Worm (Caenorhabditis elegans) whole organism, late embryonic: ENCODE measurements around the gene C35A5.4.

Experiments used
- C08G9.2 ChIP-seq: sonication (generic microtip); optimal IDR thresholded peaks from 2 replicates; lab custom pipeline; 2016; ENCODE audit warnings: mild to moderate bottlenecking, missing genetic modification characterization, moderate library complexity, missing compliant biosample characterization
- C38D4.7 ChIP-seq: fragments of 200-800 bp; sonication (Bioruptor generic); optimal IDR thresholded peaks from 2 replicates; lab custom pipeline; 2018; ENCODE audit warnings: mild to moderate bottlenecking, missing genetic modification characterization, moderate library complexity, missing compliant biosample characterization
- F13H6.1 ChIP-seq: sonication (generic microtip); optimal IDR thresholded peaks from 2 replicates; lab custom pipeline; 2016; ENCODE audit warnings: missing genetic modification characterization, missing compliant biosample characterization
- K02D7.2 ChIP-seq: sonication (generic microtip); optimal IDR thresholded peaks from 2 replicates; lab custom pipeline; 2017; ENCODE audit warnings: mild to moderate bottlenecking, missing genetic modification characterization, missing compliant biosample characterization
- K09A11.1 ChIP-seq: sonication (generic microtip); optimal IDR thresholded peaks from 2 replicates; lab custom pipeline; 2017; ENCODE audit warnings: antibody characterized with exemption, mild to moderate bottlenecking, missing genetic modification characterization, missing compliant biosample characterization; ENCODE audit not compliant: insufficient read depth
- T23F11.4 ChIP-seq: fragments of 200-800 bp; sonication (Bioruptor generic); optimal IDR thresholded peaks from 2 replicates; lab custom pipeline; 2018; ENCODE audit warnings: mild to moderate bottlenecking, missing genetic modification characterization, missing compliant biosample characterization
- ceh-14 ChIP-seq: sonication (generic microtip); optimal IDR thresholded peaks from 2 replicates; lab custom pipeline; 2016; ENCODE audit warnings: missing genotype, missing genetic modification characterization, missing compliant biosample characterization
- ceh-18 ChIP-seq: sonication (generic microtip); optimal IDR thresholded peaks from 2 replicates; lab custom pipeline; 2016; ENCODE audit warnings: missing genetic modification characterization, missing compliant biosample characterization
- ceh-19 ChIP-seq: fragments of 200-800 bp; sonication (Bioruptor generic); optimal IDR thresholded peaks from 2 replicates; lab custom pipeline; 2018; ENCODE audit warnings: mild to moderate bottlenecking, missing genetic modification characterization, missing compliant biosample characterization
- ceh-2 ChIP-seq: sonication (generic microtip); optimal IDR thresholded peaks from 2 replicates; lab custom pipeline; 2016; ENCODE audit warnings: missing genotype, missing genetic modification characterization, missing compliant biosample characterization
- ceh-24 ChIP-seq: sonication (generic microtip); optimal IDR thresholded peaks from 2 replicates; lab custom pipeline; 2016; ENCODE audit warnings: mild to moderate bottlenecking, missing genetic modification characterization, missing compliant biosample characterization
- ceh-31 ChIP-seq: sonication (generic microtip); optimal IDR thresholded peaks from 2 replicates; lab custom pipeline; 2016; ENCODE audit warnings: missing genetic modification characterization, missing compliant biosample characterization
- ceh-34 ChIP-seq: sonication (generic microtip); optimal IDR thresholded peaks from 2 replicates; lab custom pipeline; 2016; ENCODE audit warnings: mild to moderate bottlenecking, missing genetic modification characterization, missing compliant biosample characterization
- ceh-9 ChIP-seq: sonication (generic microtip); optimal IDR thresholded peaks from 2 replicates; lab custom pipeline; 2016; ENCODE audit warnings: mild to moderate bottlenecking, missing genetic modification characterization, inconsistent platforms, missing compliant biosample characterization
- che-1 ChIP-seq: sonication (generic microtip); optimal IDR thresholded peaks from 2 replicates; lab custom pipeline; 2016; ENCODE audit warnings: mild to moderate bottlenecking, missing genetic modification characterization, missing compliant biosample characterization
- elt-2 ChIP-seq: sonication (generic microtip); optimal IDR thresholded peaks from 2 replicates; lab custom pipeline; 2016; ENCODE audit warnings: missing genetic modification reagents, missing genetic modification characterization, missing compliant biosample characterization
- ets-4 ChIP-seq: sonication (generic microtip); optimal IDR thresholded peaks from 2 replicates; lab custom pipeline; 2016; ENCODE audit warnings: missing genetic modification characterization, missing compliant biosample characterization
- fax-1 ChIP-seq: sonication (generic microtip); optimal IDR thresholded peaks from 2 replicates; lab custom pipeline; 2016; ENCODE audit warnings: missing genotype, missing genetic modification characterization, missing compliant biosample characterization
- fkh-6 ChIP-seq: sonication (generic microtip); optimal IDR thresholded peaks from 2 replicates; lab custom pipeline; 2016; ENCODE audit warnings: missing genetic modification characterization, missing compliant biosample characterization
- hlh-13 ChIP-seq: fragments of 200-800 bp; sonication (Bioruptor generic); optimal IDR thresholded peaks from 2 replicates; lab custom pipeline; 2018; ENCODE audit warnings: mild to moderate bottlenecking, missing genetic modification characterization, missing compliant biosample characterization
- hlh-15 ChIP-seq: sonication (generic microtip); optimal IDR thresholded peaks from 2 replicates; lab custom pipeline; 2016; ENCODE audit warnings: missing genetic modification characterization, missing compliant biosample characterization
- hlh-30 ChIP-seq: sonication (generic microtip); optimal IDR thresholded peaks from 2 replicates; lab custom pipeline; 2017; ENCODE audit warnings: antibody characterized with exemption, missing genetic modification characterization, missing compliant biosample characterization; ENCODE audit not compliant: insufficient read depth
- hlh-6 ChIP-seq: sonication (generic microtip); optimal IDR thresholded peaks from 2 replicates; lab custom pipeline; 2016; ENCODE audit warnings: missing genotype, missing genetic modification characterization, missing compliant biosample characterization
- hlh-8 ChIP-seq: sonication (generic microtip); optimal IDR thresholded peaks from 2 replicates; lab custom pipeline; 2016; ENCODE audit warnings: missing genotype, missing genetic modification characterization, missing compliant biosample characterization
- lim-6 ChIP-seq: sonication (generic microtip); optimal IDR thresholded peaks from 2 replicates; lab custom pipeline; 2016; ENCODE audit warnings: missing genetic modification characterization, missing compliant biosample characterization
- lin-11 ChIP-seq: fragments of 200-800 bp; sonication (Bioruptor generic); optimal IDR thresholded peaks from 2 replicates; lab custom pipeline; 2018; ENCODE audit warnings: mild to moderate bottlenecking, missing genetic modification characterization, missing compliant biosample characterization
- mec-3 ChIP-seq: sonication (generic microtip); optimal IDR thresholded peaks from 2 replicates; lab custom pipeline; 2016; ENCODE audit warnings: borderline replicate concordance, missing genetic modification characterization, missing compliant biosample characterization
- nfya-1 ChIP-seq: sonication (generic microtip); optimal IDR thresholded peaks from 2 replicates; lab custom pipeline; 2017; ENCODE audit warnings: missing genetic modification characterization, mild to moderate bottlenecking, missing compliant biosample characterization, antibody characterized with exemption, moderate library complexity
- nhr-232 ChIP-seq: sonication (generic microtip); optimal IDR thresholded peaks from 2 replicates; lab custom pipeline; 2016; ENCODE audit warnings: missing genetic modification characterization, missing compliant biosample characterization
- npax-4 ChIP-seq: sonication (generic microtip); optimal IDR thresholded peaks from 2 replicates; lab custom pipeline; 2016; ENCODE audit warnings: missing genetic modification characterization, missing compliant biosample characterization
- pax-1 ChIP-seq: fragments of 150-350 bp; optimal IDR thresholded peaks from 2 replicates; lab custom pipeline; 2014; ENCODE audit warnings: missing biosample characterization, missing genetic modification characterization
- ref-2 ChIP-seq: sonication (generic microtip); optimal IDR thresholded peaks from 2 replicates; lab custom pipeline; 2016; ENCODE audit warnings: missing genetic modification characterization, missing compliant biosample characterization
- rnt-1 ChIP-seq: sonication (generic microtip); optimal IDR thresholded peaks from 2 replicates; lab custom pipeline; 2016; ENCODE audit warnings: missing genetic modification characterization, missing compliant biosample characterization
- sdc-2 ChIP-seq: sonication (generic microtip); optimal IDR thresholded peaks from 2 replicates; lab custom pipeline; 2016; ENCODE audit warnings: missing genotype, missing genetic modification characterization, missing compliant biosample characterization
- sox-2 ChIP-seq: fragments of 200-800 bp; sonication (Bioruptor generic); IDR thresholded peaks from 2 replicates; pipeline ENCODE4 v1.3.6; 2022; ENCODE audit warnings: missing genetic modification reagents, missing genetic modification characterization, missing compliant biosample characterization
- syd-9 ChIP-seq: sonication (generic microtip); optimal IDR thresholded peaks from 2 replicates; lab custom pipeline; 2016; ENCODE audit warnings: mild to moderate bottlenecking, missing genetic modification characterization, moderate library complexity, missing compliant biosample characterization
- tbx-2 ChIP-seq: sonication (generic microtip); optimal IDR thresholded peaks from 2 replicates; lab custom pipeline; 2016; ENCODE audit warnings: missing genetic modification characterization, missing compliant biosample characterization
- tbx-7 ChIP-seq: sonication (generic microtip); optimal IDR thresholded peaks from 2 replicates; lab custom pipeline; 2016; ENCODE audit warnings: missing genotype, missing genetic modification characterization, missing compliant biosample characterization
- ttx-3 ChIP-seq: sonication (generic microtip); optimal IDR thresholded peaks from 2 replicates; lab custom pipeline; 2016; ENCODE audit warnings: missing genetic modification reagents, missing genetic modification characterization, missing compliant biosample characterization
- unc-3 ChIP-seq, 2 experiments: fragments of 200-800 bp in 1 of 2; sonication (Bioruptor generic) in 1 of 2; sonication (generic microtip) in 1 of 2; conservative IDR thresholded peaks in 1 of 2; optimal IDR thresholded peaks in 1 of 2; 2 replicates each; pipeline versions ENCODE4 v1.3.6 to Lab custom; 2016 to 2022; ENCODE audit warnings: missing compliant biosample characterization in 2 of 2, missing genetic modification characterization in 2 of 2, missing genetic modification reagents in 1 of 2
- unc-42 ChIP-seq: sonication (generic microtip); optimal IDR thresholded peaks from 2 replicates; lab custom pipeline; 2016; ENCODE audit warnings: missing genotype, missing genetic modification characterization, missing compliant biosample characterization
- zip-5 ChIP-seq: sonication (generic microtip); optimal IDR thresholded peaks from 2 replicates; lab custom pipeline; 2016; ENCODE audit warnings: missing genetic modification characterization, missing compliant biosample characterization

Gene C35A5.4

ce11 chrV:10525902-10526301 lies 29.1 kb downstream of the C35A5.4 start, which contains the start of the genes C35A5.8 and hda-11:
Gene C35A5.8, minus strand, starts transcription at chrV:10525908.
Gene hda-11, plus strand, starts transcription at chrV:10526184.
- TF ChIP-seq elt-2 (tag; lab: Kevin White, UChicago) = peak; percentile 78
- TF ChIP-seq F13H6.1 (tag; lab: Kevin White, UChicago) = peak; percentile 65
- peak; percentile 7 for TF ChIP-seq hlh-6
- TF ChIP-seq C38D4.7 = no peak
- peak; percentile 52 for TF ChIP-seq fkh-6 (tag; lab: Kevin White, UChicago)
- peak; percentile 39 for TF ChIP-seq fax-1 (tag; lab: Kevin White, UChicago)
- TF ChIP-seq ceh-34 (tag; lab: Kevin White, UChicago) = peak; percentile 48
- no peak for TF ChIP-seq hlh-30 (tag; lab: Kevin White, UChicago)
- TF ChIP-seq nfya-1 (tag; lab: Kevin White, UChicago) = peak; percentile 8
- peak; percentile 1 for TF ChIP-seq hlh-15
- TF ChIP-seq rnt-1 (tag; lab: Kevin White, UChicago) = peak; percentile 60
- peak; percentile 22 for TF ChIP-seq sdc-2 (tag; lab: Kevin White, UChicago)
- TF ChIP-seq ceh-19 = peak; percentile 15
- TF ChIP-seq C08G9.2 (tag; lab: Kevin White, UChicago) = peak; percentile 96
- peak; percentile 22 for TF ChIP-seq unc-42 (tag; lab: Kevin White, UChicago)
- no peak for TF ChIP-seq unc-3 (GFP tag; conservative IDR thresholded peaks at IDR 0.05; lab: Robert Waterston, UW)
- no peak for TF ChIP-seq unc-3 (tag; optimal IDR thresholded peaks at IDR 0.05; lab: Kevin White, UChicago)
- TF ChIP-seq tbx-2 (tag; lab: Kevin White, UChicago) = peak; percentile 90
- TF ChIP-seq ets-4 (tag; lab: Kevin White, UChicago) = peak; percentile 89
- peak; percentile 88 for TF ChIP-seq tbx-7 (tag; lab: Kevin White, UChicago)
- peak; percentile 62 for TF ChIP-seq zip-5
- peak; percentile 15 for TF ChIP-seq ceh-18 (tag; lab: Kevin White, UChicago)
- peak; percentile 25 for TF ChIP-seq ttx-3
- TF ChIP-seq mec-3 (tag; lab: Kevin White, UChicago) = peak; percentile 84
- peak; percentile 82 for TF ChIP-seq hlh-8 (tag; lab: Kevin White, UChicago)
- TF ChIP-seq K09A11.1 = no peak
- TF ChIP-seq pax-1 = no peak
- TF ChIP-seq npax-4 (tag; lab: Kevin White, UChicago) = no peak
- no peak for TF ChIP-seq che-1
- TF ChIP-seq ceh-2 (tag; lab: Kevin White, UChicago) = peak; percentile 91
- no peak for TF ChIP-seq ceh-9 (tag; lab: Kevin White, UChicago)
- peak; percentile 63 for TF ChIP-seq lim-6
- peak; percentile 88 for TF ChIP-seq ref-2
- peak; percentile 94 for TF ChIP-seq ceh-31 (tag; lab: Kevin White, UChicago)

- TF ChIP-seq unc-3 (GFP tag; conservative IDR thresholded peaks at IDR 0.05; lab: Robert Waterston, UW) (no peak), unc-3 (tag; optimal IDR thresholded peaks at IDR 0.05; lab: Kevin White, UChicago) (no peak), syd-9 (tag; lab: Kevin White, UChicago) (no peak), C08G9.2 (tag; lab: Kevin White, UChicago) (no peak), C38D4.7 (no peak), fax-1 (tag; lab: Kevin White, UChicago) (no peak), T23F11.4 (no peak), ceh-19 (no peak), ceh-14 (tag; lab: Kevin White, UChicago) (no peak), sox-2 (GFP tag; lab: Robert Waterston, UW) (no peak), ceh-24 (tag; lab: Kevin White, UChicago) (no peak), ceh-18 (tag; lab: Kevin White, UChicago) (no peak), F13H6.1 (tag; lab: Kevin White, UChicago) (no peak), nhr-232 (tag; lab: Kevin White, UChicago) (no peak), ceh-9 (tag; lab: Kevin White, UChicago) (no peak), K02D7.2 (tag; lab: Kevin White, UChicago) (no peak), hlh-13 (GFP tag; lab: Kevin White, UChicago) (no peak), pax-1 (no peak), lin-11 (no peak)
- TF ChIP-seq, all 69 proteins: peak for 0
These were observed 31.7 kb downstream of the C35A5.4 start, which contains the start of gene F25D1.3 for ce11 chrV:10528500-10528899. Gene F25D1.3, plus strand, starts transcription at chrV:10528724.
